Fruit fly (Drosophila melanogaster) whole organism, embryonic: ENCODE measurements around the gene path.

ENCODE experiments used
- Adf1 ChIP-seq: fragments of 200-800 bp; sonication (Bioruptor generic); IDR thresholded peaks from 2 replicates; pipeline ENCODE4 v1.3.6; 2022; ENCODE audit warnings: missing biosample characterization, missing genetic modification characterization
- B-H1 ChIP-seq: fragments of 200-800 bp; sonication (Bioruptor generic); IDR thresholded peaks from 3 replicates; pipeline ENCODE4 v1.3.6; 2022; ENCODE audit warnings: missing biosample characterization, missing genetic modification characterization
- B-H2 ChIP-seq: fragments of 200-800 bp; sonication (Bioruptor generic); optimal IDR thresholded peaks from 2 replicates; lab custom pipeline; 2018; ENCODE audit warnings: missing biosample characterization, mild to moderate bottlenecking, missing genetic modification characterization
- CG10209 ChIP-seq: fragments of 200-800 bp; sonication (Bioruptor generic); optimal IDR thresholded peaks from 3 replicates; lab custom pipeline; 2017; ENCODE audit warnings: missing biosample characterization, mild to moderate bottlenecking, missing genetic modification characterization, missing genetic modification reagents
- CG10431 ChIP-seq: fragments of 200-800 bp; sonication (Bioruptor generic); optimal IDR thresholded peaks from 3 replicates; lab custom pipeline; 2018; ENCODE audit warnings: missing biosample characterization, mild to moderate bottlenecking, missing genetic modification characterization
- CG10979 ChIP-seq: fragments of 200-800 bp; sonication (Bioruptor generic); optimal IDR thresholded peaks from 2 replicates; lab custom pipeline; 2018; ENCODE audit warnings: missing biosample characterization, mild to moderate bottlenecking, missing genetic modification characterization, moderate library complexity
- CG11696 ChIP-seq: fragments of 200-800 bp; sonication (Bioruptor generic); IDR thresholded peaks from 2 replicates; pipeline ENCODE4 v1.3.6; 2022; ENCODE audit warnings: missing biosample characterization, missing genetic modification characterization
- CG12769 ChIP-seq: fragments of 200-800 bp; sonication (Bioruptor generic); optimal IDR thresholded peaks from 2 replicates; lab custom pipeline; 2019; ENCODE audit warnings: missing biosample characterization, mild to moderate bottlenecking, missing genetic modification characterization, moderate library complexity
- CG13123 ChIP-seq: fragments of 200-800 bp; sonication (Bioruptor generic); optimal IDR thresholded peaks from 2 replicates; lab custom pipeline; 2016; ENCODE audit warnings: missing biosample characterization, missing genetic modification characterization
- CG13624 ChIP-seq: fragments of 200-800 bp; sonication (Bioruptor generic); optimal IDR thresholded peaks from 2 replicates; lab custom pipeline; 2016; ENCODE audit warnings: missing biosample characterization, missing genetic modification characterization
- CG15479 ChIP-seq: fragments of 200-800 bp; sonication (Bioruptor generic); optimal IDR thresholded peaks from 3 replicates; lab custom pipeline; 2019; ENCODE audit warnings: missing biosample characterization, mild to moderate bottlenecking, missing genetic modification characterization, moderate library complexity
- CG16779 ChIP-seq: fragments of 200-800 bp; sonication (Bioruptor generic); IDR thresholded peaks from 2 replicates; pipeline ENCODE4 v1.3.6; 2022; ENCODE audit warnings: missing biosample characterization, missing genetic modification characterization
- CG17186 ChIP-seq: fragments of 200-800 bp; sonication (Bioruptor generic); optimal IDR thresholded peaks from 3 replicates; lab custom pipeline; 2017; ENCODE audit warnings: missing biosample characterization, missing genetic modification reagents, missing genetic modification characterization
- CG17361 ChIP-seq: fragments of 200-800 bp; sonication (Bioruptor generic); IDR thresholded peaks from 3 replicates; pipeline ENCODE4 v1.3.6; 2022; ENCODE audit warnings: missing biosample characterization, missing genetic modification characterization
- CG17385 ChIP-seq: fragments of 200-800 bp; sonication (Bioruptor generic); optimal IDR thresholded peaks from 3 replicates; lab custom pipeline; 2018; ENCODE audit warnings: missing biosample characterization, mild to moderate bottlenecking, missing genetic modification characterization
- CG4404 ChIP-seq: fragments of 200-800 bp; sonication (Bioruptor generic); IDR thresholded peaks from 2 replicates; pipeline ENCODE4 v1.3.6; 2022; ENCODE audit warnings: missing biosample characterization, missing genetic modification characterization
- CG4854 ChIP-seq: fragments of 200-800 bp; sonication (Bioruptor generic); optimal IDR thresholded peaks from 2 replicates; lab custom pipeline; 2016; ENCODE audit warnings: missing biosample characterization, missing genetic modification characterization, inconsistent platforms
- CG6689 ChIP-seq: fragments of 200-800 bp; sonication (Bioruptor generic); IDR thresholded peaks from 2 replicates; pipeline ENCODE4 v1.3.6; 2022; ENCODE audit warnings: missing biosample characterization, missing genetic modification characterization
- CG6791 ChIP-seq: fragments of 200-800 bp; sonication (Bioruptor generic); IDR thresholded peaks from 3 replicates; pipeline ENCODE4 v1.3.6; 2022; ENCODE audit warnings: missing biosample characterization, missing genetic modification characterization; ENCODE audit not compliant: partially characterized antibody
- CG7556 ChIP-seq: fragments of 200-800 bp; sonication (Bioruptor generic); optimal IDR thresholded peaks from 2 replicates; lab custom pipeline; 2017; ENCODE audit warnings: missing biosample characterization, mild to moderate bottlenecking, missing genetic modification characterization
- CG9797 ChIP-seq: fragments of 200-800 bp; sonication (Bioruptor generic); optimal IDR thresholded peaks from 3 replicates; lab custom pipeline; 2018; ENCODE audit warnings: missing biosample characterization, mild to moderate bottlenecking, missing genetic modification characterization
- CTCF ChIP-seq: fragments of 200-800 bp; sonication (Bioruptor generic); optimal IDR thresholded peaks from 2 replicates; lab custom pipeline; 2017; ENCODE audit warnings: missing biosample characterization, mild to moderate bottlenecking, missing genetic modification characterization, moderate library complexity
- Dfd ChIP-seq, 2 experiments: fragments of >200 bp; optimal IDR thresholded peaks; 2 replicates each; lab custom pipeline; 2017; ENCODE audit warnings: missing biosample characterization in 2 of 2, missing genetic modification characterization in 2 of 2
- Dll ChIP-seq: fragments of 200-800 bp; sonication (Bioruptor generic); IDR thresholded peaks from 4 replicates; pipeline ENCODE4 v1.3.6; 2022; ENCODE audit warnings: missing biosample characterization, missing genetic modification characterization; ENCODE audit not compliant: partially characterized antibody
- Ets97D ChIP-seq: fragments of 200-800 bp; sonication (Bioruptor generic); optimal IDR thresholded peaks from 3 replicates; lab custom pipeline; 2016; ENCODE audit warnings: missing biosample characterization, missing genetic modification characterization
- HmgD ChIP-seq: fragments of 200-800 bp; sonication (Bioruptor generic); optimal IDR thresholded peaks from 3 replicates; lab custom pipeline; 2016; ENCODE audit warnings: missing biosample characterization, missing genetic modification characterization
- Myb ChIP-seq: fragments of 200-800 bp; sonication (Bioruptor generic); optimal IDR thresholded peaks from 2 replicates; lab custom pipeline; 2016; ENCODE audit warnings: missing biosample characterization, missing genetic modification characterization
- Sry-β ChIP-seq: fragments of 200-800 bp; sonication (Bioruptor generic); optimal IDR thresholded peaks from 2 replicates; lab custom pipeline; 2018; ENCODE audit warnings: missing biosample characterization, mild to moderate bottlenecking, missing genetic modification characterization, moderate library complexity
- Sry-δ ChIP-seq: fragments of 200-800 bp; sonication (Bioruptor generic); optimal IDR thresholded peaks from 2 replicates; lab custom pipeline; 2016; ENCODE audit warnings: missing biosample characterization, missing genetic modification characterization
- YL-1 ChIP-seq: fragments of 200-800 bp; sonication (Bioruptor generic); optimal IDR thresholded peaks from 3 replicates; lab custom pipeline; 2017; ENCODE audit warnings: missing biosample characterization, mild to moderate bottlenecking, missing genetic modification characterization
- bab2 ChIP-seq: fragments of 200-800 bp; sonication (Bioruptor generic); optimal IDR thresholded peaks from 2 replicates; lab custom pipeline; 2016; ENCODE audit warnings: missing biosample characterization, missing genetic modification characterization
- bbx ChIP-seq: fragments of 200-800 bp; sonication (Bioruptor generic); IDR thresholded peaks from 2 replicates; pipeline ENCODE4 v1.3.6; 2022; ENCODE audit warnings: missing biosample characterization, missing genetic modification characterization; ENCODE audit not compliant: partially characterized antibody
- ci ChIP-seq: fragments of 200-800 bp; sonication (Bioruptor generic); IDR thresholded peaks from 3 replicates; pipeline ENCODE4 v1.3.6; 2022; ENCODE audit warnings: missing biosample characterization, missing genetic modification characterization
- corto ChIP-seq: fragments of 200-800 bp; sonication (Bioruptor generic); optimal IDR thresholded peaks from 2 replicates; lab custom pipeline; 2016; ENCODE audit warnings: missing biosample characterization, mild to moderate bottlenecking, missing genetic modification characterization, moderate library complexity
- dpn ChIP-seq, 2 experiments: fragments of 200-800 bp; sonication (Bioruptor generic); optimal IDR thresholded peaks; 3 replicates each; lab custom pipeline; 2016; ENCODE audit warnings: missing biosample characterization in 2 of 2, missing genetic modification characterization in 2 of 2
- eve ChIP-seq, 2 experiments: fragments of >200 bp; optimal IDR thresholded peaks; 2 replicates each; lab custom pipeline; 2017; ENCODE audit warnings: missing biosample characterization in 2 of 2, missing genetic modification characterization in 2 of 2
- exex ChIP-seq: fragments of 200-800 bp; sonication (Bioruptor generic); optimal IDR thresholded peaks from 4 replicates; lab custom pipeline; 2018; ENCODE audit warnings: missing biosample characterization, mild to moderate bottlenecking, missing genetic modification characterization, moderate library complexity
- fu2 ChIP-seq: fragments of 200-800 bp; sonication (Bioruptor generic); optimal IDR thresholded peaks from 2 replicates; lab custom pipeline; 2016; ENCODE audit warnings: missing biosample characterization, missing genetic modification characterization
- gfzf ChIP-seq: fragments of 200-800 bp; sonication (Bioruptor generic); optimal IDR thresholded peaks from 2 replicates; lab custom pipeline; 2016; ENCODE audit warnings: missing biosample characterization, mild to moderate bottlenecking, missing genetic modification characterization, moderate library complexity
- hb ChIP-seq: fragments of 200-800 bp; sonication (Bioruptor generic); IDR thresholded peaks from 3 replicates; pipeline ENCODE4 v1.3.6; 2022; ENCODE audit warnings: missing biosample characterization, missing genetic modification characterization; ENCODE audit not compliant: partially characterized antibody
- inv ChIP-seq: fragments of 200-800 bp; sonication (Bioruptor generic); IDR thresholded peaks from 2 replicates; pipeline ENCODE4 v1.3.6; 2022; ENCODE audit warnings: missing biosample characterization, missing genetic modification characterization; ENCODE audit not compliant: partially characterized antibody
- jigr1 ChIP-seq: fragments of 200-800 bp; sonication (Bioruptor generic); IDR thresholded peaks from 3 replicates; pipeline ENCODE4 v1.3.6; 2022; ENCODE audit warnings: missing biosample characterization, missing genetic modification characterization
- jing ChIP-seq: fragments of 200-800 bp; sonication (Bioruptor generic); optimal IDR thresholded peaks from 2 replicates; lab custom pipeline; 2018; ENCODE audit warnings: missing biosample characterization, mild to moderate bottlenecking, missing genetic modification characterization
- lab ChIP-seq: fragments of 200-800 bp; sonication (Bioruptor generic); optimal IDR thresholded peaks from 3 replicates; lab custom pipeline; 2017; ENCODE audit warnings: missing biosample characterization, missing genetic modification characterization, mild to moderate bottlenecking, moderate library complexity, missing genetic modification reagents
- lilli ChIP-seq: fragments of 200-800 bp; sonication (Bioruptor generic); optimal IDR thresholded peaks from 3 replicates; lab custom pipeline; 2016; ENCODE audit warnings: missing biosample characterization, missing genetic modification characterization
- nerfin-1 ChIP-seq: fragments of 200-800 bp; sonication (Bioruptor generic); optimal IDR thresholded peaks from 3 replicates; lab custom pipeline; 2019; ENCODE audit warnings: missing biosample characterization, mild to moderate bottlenecking, missing genetic modification characterization, moderate library complexity
- shn ChIP-seq: fragments of 200-800 bp; sonication (Bioruptor generic); optimal IDR thresholded peaks from 3 replicates; lab custom pipeline; 2016; ENCODE audit warnings: missing biosample characterization, missing genetic modification characterization
- stc ChIP-seq: fragments of 200-800 bp; sonication (Bioruptor generic); IDR thresholded peaks from 2 replicates; pipeline ENCODE4 v1.3.6; 2022; ENCODE audit warnings: missing biosample characterization, missing genetic modification characterization
- unc-4 ChIP-seq: fragments of 200-800 bp; sonication (Bioruptor generic); IDR thresholded peaks from 2 replicates; pipeline ENCODE4 v1.3.6; 2022; ENCODE audit warnings: missing biosample characterization, missing genetic modification characterization; ENCODE audit not compliant: partially characterized antibody
- zfh2 ChIP-seq: fragments of 200-800 bp; sonication (Bioruptor generic); optimal IDR thresholded peaks from 2 replicates; lab custom pipeline; 2016; ENCODE audit warnings: missing biosample characterization, missing genetic modification characterization

Gene path

dm6 chr3L:9455819-9456388 is 49.2 kb downstream of the path start, which contains the start of the genes phol and CG3552 (continued):
- TF ChIP-seq bab2 (GFP tag; lab: Kevin White, UChicago) (peak; percentile 20), corto (GFP tag; lab: Kevin White, UChicago) (no peak), CG4404 (GFP tag; lab: Robert Waterston, UW) (no peak), Dfd (GFP tag; optimal IDR thresholded peaks at IDR 0.05; lab: Kevin White, UChicago) (no peak), CG15479 (GFP tag; lab: Kevin White, UChicago) (peak; percentile 83), eve (GFP tag; optimal IDR thresholded peaks at IDR 0.05; lab: Kevin White, UChicago) (no peak), CG10979 (tag; lab: Kevin White, UChicago) (peak; percentile 7), inv (peak; percentile 39), CG12769 (tag; lab: Kevin White, UChicago) (peak; percentile 10), CG6689 (no peak), CG17186 (peak; percentile 97), lab (GFP tag; lab: Kevin White, UChicago) (peak; percentile 35), gfzf (GFP tag; lab: Kevin White, UChicago) (peak; percentile 51), B-H2 (GFP tag; lab: Kevin White, UChicago) (peak; percentile 28), exex (tag; lab: Kevin White, UChicago) (no peak), CG11696 (GFP tag; lab: Robert Waterston, UW) (no peak), unc-4 (GFP tag; lab: Robert Waterston, UW) (peak; percentile 43), CG9797 (GFP tag; lab: Kevin White, UChicago) (peak; percentile 44), stc (no peak), jigr1 (GFP tag; lab: Robert Waterston, UW) (no peak), shn (GFP tag; lab: Kevin White, UChicago) (peak; percentile 21), CG17361 (0 out of 3 replicates have a peak, but pooled peaks have one; percentile 42), CG4854 (GFP tag; lab: Kevin White, UChicago) (no peak), CTCF (GFP tag; lab: Kevin White, UChicago) (no peak), CG10209 (GFP tag; lab: Kevin White, UChicago) (no peak), ci (GFP tag; lab: Robert Waterston, UW) (peak; percentile 30; the same call in 1 of the 3 replicates), jing (GFP tag; lab: Kevin White, UChicago) (no peak), B-H1 (no peak), Adf1 (GFP tag; lab: Robert Waterston, UW) (peak; percentile 48), CG6791 (peak; percentile 27; the same call in 2 of the 3 replicates), Myb (GFP tag; lab: Kevin White, UChicago) (peak; percentile 25), CG17385 (GFP tag; lab: Kevin White, UChicago) (peak; percentile 29), nerfin-1 (tag; lab: Kevin White, UChicago) (peak; percentile 10), CG13123 (no peak), CG7556 (GFP tag; lab: Kevin White, UChicago) (no peak), dpn (GFP tag; optimal IDR thresholded peaks at IDR 0.05; lab: Kevin White, UChicago) (peak in 1 of 2 experiments; percentile 8), Sry-β (GFP tag; lab: Kevin White, UChicago) (peak; percentile 42), hb (peak; percentile 45; the same call in 1 of the 3 replicates), Ets97D (GFP tag; lab: Kevin White, UChicago) (peak; percentile 41), bbx (GFP tag; lab: Robert Waterston, UW) (0 out of 2 replicates have a peak, but pooled peaks have one; percentile 27), Dll (GFP tag; lab: Robert Waterston, UW) (peak; percentile 52; the same call in 1 of the 4 replicates), HmgD (GFP tag; lab: Kevin White, UChicago) (no peak), CG16779 (GFP tag; lab: Robert Waterston, UW) (no peak), fu2 (GFP tag; lab: Kevin White, UChicago) (peak; percentile 18), CG13624 (GFP tag; lab: Kevin White, UChicago) (peak; percentile 88), CG10431 (GFP tag; lab: Kevin White, UChicago) (no peak), zfh2 (no peak), YL-1 (GFP tag; lab: Kevin White, UChicago) (peak; percentile 79), lilli (GFP tag; lab: Kevin White, UChicago) (peak; percentile 24), Sry-δ (GFP tag; lab: Kevin White, UChicago) (peak; percentile 62)
